Fruit fly (Drosophila melanogaster) whole organism, embryonic: ENCODE measurements around the gene Grx5.

Experiments
- Ada2b ChIP-seq: fragments of 200-800 bp; sonication (Bioruptor generic); IDR thresholded peaks from 2 replicates; pipeline ENCODE4 v1.3.6; 2022; ENCODE audit warnings: missing biosample characterization, missing genetic modification characterization
- BEAF-32 ChIP-seq: fragments of 200-800 bp; sonication (Bioruptor generic); optimal IDR thresholded peaks from 3 replicates; lab custom pipeline; 2017; ENCODE audit warnings: missing biosample characterization, missing genetic modification characterization, mild to moderate bottlenecking, moderate library complexity, missing genetic modification reagents
- CG10543 ChIP-seq: fragments of 200-800 bp; sonication (Bioruptor generic); optimal IDR thresholded peaks from 3 replicates; lab custom pipeline; 2017; ENCODE audit warnings: missing biosample characterization, mild to moderate bottlenecking, missing genetic modification characterization, moderate library complexity
- CG12071 ChIP-seq: fragments of 200-800 bp; sonication (Bioruptor generic); optimal IDR thresholded peaks from 3 replicates; lab custom pipeline; 2018; ENCODE audit warnings: missing biosample characterization, mild to moderate bottlenecking, missing genetic modification characterization
- CG12219 ChIP-seq: fragments of 200-800 bp; sonication (Bioruptor generic); optimal IDR thresholded peaks from 3 replicates; lab custom pipeline; 2018; ENCODE audit warnings: missing biosample characterization, mild to moderate bottlenecking, missing genetic modification characterization
- CG14014 ChIP-seq: fragments of 200-800 bp; sonication (Bioruptor generic); IDR thresholded peaks from 2 replicates; pipeline ENCODE4 v1.3.6; 2022; ENCODE audit warnings: missing biosample characterization, missing genetic modification characterization
- CG1529 ChIP-seq: fragments of 200-800 bp; sonication (Bioruptor generic); optimal IDR thresholded peaks from 3 replicates; lab custom pipeline; 2018; ENCODE audit warnings: missing biosample characterization, missing genetic modification characterization
- CG15696 ChIP-seq: fragments of 200-800 bp; sonication (Bioruptor generic); optimal IDR thresholded peaks from 2 replicates; lab custom pipeline; 2019; ENCODE audit warnings: missing biosample characterization, mild to moderate bottlenecking, missing genetic modification characterization, moderate library complexity
- CG16815 ChIP-seq: fragments of 200-800 bp; sonication (Bioruptor generic); optimal IDR thresholded peaks from 3 replicates; lab custom pipeline; 2017; ENCODE audit warnings: missing biosample characterization, mild to moderate bottlenecking, missing genetic modification characterization
- CG16863 ChIP-seq: fragments of 200-800 bp; sonication (Bioruptor generic); optimal IDR thresholded peaks from 3 replicates; lab custom pipeline; 2016; ENCODE audit warnings: missing biosample characterization, missing genetic modification characterization
- CG17612 ChIP-seq: fragments of 200-800 bp; sonication (Bioruptor generic); IDR thresholded peaks from 2 replicates; pipeline ENCODE4 v1.3.6; 2022; ENCODE audit warnings: missing biosample characterization, missing genetic modification characterization
- CG18011 ChIP-seq: fragments of 200-800 bp; sonication (Bioruptor generic); optimal IDR thresholded peaks from 2 replicates; lab custom pipeline; 2017; ENCODE audit warnings: missing biosample characterization, missing genetic modification characterization, mild to moderate bottlenecking, moderate library complexity, missing genotype
- CG31224 ChIP-seq: fragments of 200-800 bp; sonication (Bioruptor generic); IDR thresholded peaks from 2 replicates; pipeline ENCODE4 v1.3.6; 2022; ENCODE audit warnings: missing biosample characterization, missing genetic modification characterization
- CG34422 ChIP-seq: fragments of 200-800 bp; sonication (Bioruptor generic); IDR thresholded peaks from 3 replicates; pipeline ENCODE4 v1.3.6; 2022; ENCODE audit warnings: missing biosample characterization, missing genetic modification characterization
- CG43689 ChIP-seq: fragments of 200-800 bp; sonication (Bioruptor generic); IDR thresholded peaks from 2 replicates; pipeline ENCODE4 v1.3.6; 2022; ENCODE audit warnings: missing biosample characterization, missing genetic modification characterization
- CG4730 ChIP-seq: fragments of 200-800 bp; sonication (Bioruptor generic); IDR thresholded peaks from 2 replicates; pipeline ENCODE4 v1.3.6; 2022; ENCODE audit warnings: missing biosample characterization, missing genetic modification characterization
- CG5180 ChIP-seq: fragments of 200-800 bp; sonication (Bioruptor generic); optimal IDR thresholded peaks from 3 replicates; lab custom pipeline; 2017; ENCODE audit warnings: missing biosample characterization, missing genetic modification characterization, mild to moderate bottlenecking, moderate library complexity, missing genetic modification reagents
- CG9215 ChIP-seq: fragments of 200-800 bp; sonication (Bioruptor generic); IDR thresholded peaks from 2 replicates; pipeline ENCODE4 v1.3.6; 2022; ENCODE audit warnings: missing biosample characterization, missing genetic modification characterization
- Chrac-16 ChIP-seq: fragments of 200-800 bp; sonication (Bioruptor generic); optimal IDR thresholded peaks from 3 replicates; lab custom pipeline; 2016; ENCODE audit warnings: missing biosample characterization, missing genetic modification characterization
- CoRest ChIP-seq: fragments of 200-800 bp; sonication (Bioruptor generic); optimal IDR thresholded peaks from 3 replicates; lab custom pipeline; 2018; ENCODE audit warnings: missing biosample characterization, mild to moderate bottlenecking, missing genetic modification characterization, moderate library complexity
- Drgx ChIP-seq: fragments of 200-800 bp; sonication (Bioruptor generic); IDR thresholded peaks from 2 replicates; pipeline ENCODE4 v1.3.6; 2022; ENCODE audit warnings: missing biosample characterization, missing genetic modification characterization
- E2f1 ChIP-seq: fragments of 200-800 bp; sonication (Bioruptor generic); IDR thresholded peaks from 2 replicates; pipeline ENCODE4 v1.3.6; 2022; ENCODE audit warnings: missing biosample characterization, missing genetic modification characterization
- Hmx ChIP-seq: fragments of 200-800 bp; sonication (Bioruptor generic); optimal IDR thresholded peaks from 2 replicates; lab custom pipeline; 2016; ENCODE audit warnings: missing biosample characterization, missing genetic modification characterization
- Kr ChIP-seq: fragments of 200-800 bp; sonication (Bioruptor generic); optimal IDR thresholded peaks from 2 replicates; lab custom pipeline; 2017; ENCODE audit warnings: missing biosample characterization, mild to moderate bottlenecking, missing genetic modification characterization
- Nf-YA ChIP-seq: fragments of 200-800 bp; sonication (Bioruptor generic); IDR thresholded peaks from 2 replicates; pipeline ENCODE4 v1.3.6; 2022; ENCODE audit warnings: missing biosample characterization, missing genetic modification characterization
- NfI ChIP-seq: fragments of 200-800 bp; sonication (Bioruptor generic); optimal IDR thresholded peaks from 3 replicates; lab custom pipeline; 2018; ENCODE audit warnings: missing biosample characterization, mild to moderate bottlenecking, missing genetic modification characterization, moderate library complexity
- Tbp ChIP-seq: fragments of >200 bp; optimal IDR thresholded peaks from 2 replicates; lab custom pipeline; 2018; ENCODE audit warnings: missing biosample characterization, missing genetic modification characterization
- ase ChIP-seq: fragments of 200-800 bp; sonication (Bioruptor generic); IDR thresholded peaks from 3 replicates; pipeline ENCODE4 v1.3.6; 2022; ENCODE audit warnings: missing biosample characterization, missing genetic modification characterization
- bowl ChIP-seq: fragments of 200-800 bp; sonication (Bioruptor generic); IDR thresholded peaks from 2 replicates; pipeline ENCODE4 v1.3.6; 2022; ENCODE audit warnings: missing biosample characterization, missing genetic modification characterization
- btn ChIP-seq: fragments of 200-800 bp; sonication (Bioruptor generic); optimal IDR thresholded peaks from 2 replicates; lab custom pipeline; 2016; ENCODE audit warnings: missing biosample characterization, missing genetic modification characterization
- crol ChIP-seq: fragments of 200-800 bp; sonication (Bioruptor generic); IDR thresholded peaks from 2 replicates; pipeline ENCODE4 v1.3.6; 2022; ENCODE audit warnings: missing biosample characterization, missing genetic modification characterization
- danr ChIP-seq: fragments of 200-800 bp; sonication (Bioruptor generic); IDR thresholded peaks from 2 replicates; pipeline ENCODE4 v1.3.6; 2022; ENCODE audit warnings: missing biosample characterization, missing genetic modification characterization
- dmrt11E ChIP-seq: fragments of 200-800 bp; sonication (Bioruptor generic); optimal IDR thresholded peaks from 3 replicates; lab custom pipeline; 2018; ENCODE audit warnings: missing biosample characterization, mild to moderate bottlenecking, missing genetic modification characterization, moderate library complexity
- fd3F ChIP-seq: fragments of 200-800 bp; sonication (Bioruptor generic); optimal IDR thresholded peaks from 2 replicates; lab custom pipeline; 2018; ENCODE audit warnings: missing biosample characterization, mild to moderate bottlenecking, missing genetic modification characterization, moderate library complexity
- fd96Cb ChIP-seq: fragments of 200-800 bp; sonication (Bioruptor generic); optimal IDR thresholded peaks from 2 replicates; lab custom pipeline; 2018; ENCODE audit warnings: missing biosample characterization, mild to moderate bottlenecking, missing genetic modification characterization, moderate library complexity
- gsb ChIP-seq: fragments of 200-800 bp; sonication (Bioruptor generic); IDR thresholded peaks from 2 replicates; pipeline ENCODE4 v1.3.6; 2022; ENCODE audit warnings: missing biosample characterization, missing genetic modification characterization
- gsb-n ChIP-seq: fragments of 200-800 bp; sonication (Bioruptor generic); optimal IDR thresholded peaks from 3 replicates; lab custom pipeline; 2018; ENCODE audit warnings: missing biosample characterization, mild to moderate bottlenecking, missing genetic modification characterization
- gt ChIP-seq: fragments of 200-800 bp; sonication (Bioruptor generic); IDR thresholded peaks from 2 replicates; pipeline ENCODE4 v1.3.6; 2022; ENCODE audit warnings: missing biosample characterization, missing genetic modification characterization
- ind ChIP-seq: fragments of 200-800 bp; sonication (Bioruptor generic); optimal IDR thresholded peaks from 3 replicates; lab custom pipeline; 2016; ENCODE audit warnings: missing biosample characterization, missing genetic modification characterization
- jumu ChIP-seq: fragments of 200-800 bp; sonication (Bioruptor generic); optimal IDR thresholded peaks from 3 replicates; lab custom pipeline; 2016; ENCODE audit warnings: missing biosample characterization, missing genetic modification characterization
- lov ChIP-seq, 2 experiments: fragments of 200-800 bp in 1 of 2; fragments of >200 bp in 1 of 2; sonication (Bioruptor generic) in 1 of 2; IDR thresholded peaks in 1 of 2; optimal IDR thresholded peaks in 1 of 2; 2 replicates in 1 of 2; 3 replicates in 1 of 2; pipeline versions ENCODE4 v1.3.6 to Lab custom; 2017 to 2022; ENCODE audit warnings: missing biosample characterization in 1 of 2, missing genetic modification characterization in 1 of 2
- pan ChIP-seq, 4 experiments: fragments of >200 bp in 3 of 4; fragments of 200-800 bp in 1 of 4; sonication (Bioruptor generic) in 1 of 4; optimal IDR thresholded peaks in 3 of 4; IDR thresholded peaks in 1 of 4; 2 replicates each; pipeline versions ENCODE4 v1.3.6 to Lab custom; 2017 to 2022; ENCODE audit warnings: missing biosample characterization in 2 of 4, missing genetic modification characterization in 2 of 4, mixed read lengths in 1 of 4
- prd ChIP-seq, 3 experiments: fragments of >200 bp in 2 of 3; fragments of 200-800 bp in 1 of 3; sonication (Bioruptor generic) in 1 of 3; optimal IDR thresholded peaks in 2 of 3; IDR thresholded peaks in 1 of 3; 2 replicates in 2 of 3; 3 replicates in 1 of 3; pipeline versions ENCODE4 v1.3.6 to Lab custom; 2017 to 2022; ENCODE audit warnings: missing biosample characterization in 1 of 3, missing genetic modification characterization in 1 of 3
- pros ChIP-seq: fragments of 200-800 bp; sonication (Bioruptor generic); optimal IDR thresholded peaks from 3 replicates; lab custom pipeline; 2019; ENCODE audit warnings: missing biosample characterization, mild to moderate bottlenecking, missing genetic modification characterization, moderate library complexity
- ranshi ChIP-seq: fragments of 200-800 bp; sonication (Bioruptor generic); IDR thresholded peaks from 2 replicates; pipeline ENCODE4 v1.3.6; 2022; ENCODE audit warnings: missing biosample characterization, missing genetic modification characterization
- stwl ChIP-seq: fragments of 200-800 bp; sonication (Bioruptor generic); optimal IDR thresholded peaks from 3 replicates; lab custom pipeline; 2018; ENCODE audit warnings: missing biosample characterization, mild to moderate bottlenecking, missing genetic modification characterization, moderate library complexity
- toy ChIP-seq: fragments of 200-800 bp; sonication (Bioruptor generic); IDR thresholded peaks from 2 replicates; pipeline ENCODE4 v1.3.6; 2022; ENCODE audit warnings: missing biosample characterization, missing genetic modification characterization
- ttk ChIP-seq: fragments of 200-800 bp; sonication (Bioruptor generic); IDR thresholded peaks from 2 replicates; pipeline ENCODE4 v2.1.2; 2022; ENCODE audit warnings: missing biosample characterization, missing genetic modification characterization
- vvl ChIP-seq: fragments of 200-800 bp; sonication (Bioruptor generic); IDR thresholded peaks from 2 replicates; pipeline ENCODE4 v1.3.6; 2022; ENCODE audit warnings: missing biosample characterization, missing genetic modification characterization

Grx5 gene

dm6 chrX:14882536-14883118 is 44.6 kb upstream of the Grx5 start, which contains the start of the genes CG45064 and CG45065 (continued):
- peak; percentile 37; the same call in 1 of the 2 replicates for TF ChIP-seq CG31224 (GFP tag; lab: Robert Waterston, UW)
- TF ChIP-seq dmrt11E (tag; lab: Kevin White, UChicago) = peak; percentile 26
- peak; percentile 77 for TF ChIP-seq E2f1 (GFP tag; lab: Robert Waterston, UW)
- peak; percentile 51; the same call in 1 of the 2 replicates for TF ChIP-seq bowl
- peak; percentile 81 for TF ChIP-seq NfI (GFP tag; lab: Kevin White, UChicago)
- peak; percentile 83 for TF ChIP-seq CG12071
- no peak for TF ChIP-seq lov (optimal IDR thresholded peaks at IDR 0.05; lab: Kevin White, UChicago)
- TF ChIP-seq lov (GFP tag; IDR thresholded peaks at IDR 0.05; lab: Robert Waterston, UW) = no peak; the same call in 1 of the 3 replicates
- no peak for TF ChIP-seq CG43689
- TF ChIP-seq Hmx (GFP tag; lab: Kevin White, UChicago) = peak; percentile 57
- no peak for TF ChIP-seq toy
- no peak for TF ChIP-seq pan (optimal IDR thresholded peaks at IDR 0.05; lab: Kevin White, UChicago)
- peak in 1 of 2 experiments; percentile 79 for TF ChIP-seq pan (GFP tag; optimal IDR thresholded peaks at IDR 0.05 in 1 of 2, IDR thresholded peaks at IDR 0.05 in 1 of 2)
- 0 out of 2 replicates have a peak, but pooled peaks have one; percentile 44 for TF ChIP-seq gt (GFP tag; lab: Robert Waterston, UW)
- no peak for TF ChIP-seq CG17612
- TF ChIP-seq gsb-n (tag; lab: Kevin White, UChicago) = peak; percentile 83
- TF ChIP-seq fd3F (GFP tag; lab: Kevin White, UChicago) = peak; percentile 24
- no peak for TF ChIP-seq CG9215 (GFP tag; lab: Robert Waterston, UW)
- peak; percentile 78 for TF ChIP-seq CG16863
- peak; percentile 73 for TF ChIP-seq btn (GFP tag; lab: Kevin White, UChicago)
- TF ChIP-seq Drgx (GFP tag; lab: Robert Waterston, UW) = peak; percentile 88
- TF ChIP-seq ind (GFP tag; lab: Kevin White, UChicago) = peak; percentile 81
- TF ChIP-seq crol (GFP tag; lab: Robert Waterston, UW) = no peak
- no peak for TF ChIP-seq prd (optimal IDR thresholded peaks at IDR 0.05; lab: Kevin White, UChicago)
- TF ChIP-seq prd (GFP tag; IDR thresholded peaks at IDR 0.05; lab: Robert Waterston, UW) = peak; percentile 84
- TF ChIP-seq CG15696 (tag; lab: Kevin White, UChicago) = no peak
- TF ChIP-seq BEAF-32 (GFP tag; lab: Kevin White, UChicago) = no peak
- no peak for TF ChIP-seq Tbp
- peak; percentile 78 for TF ChIP-seq CG5180
- 0 out of 2 replicates have a peak, but pooled peaks have one; percentile 32 for TF ChIP-seq danr (GFP tag; lab: Robert Waterston, UW)
- no peak for TF ChIP-seq stwl (tag; lab: Kevin White, UChicago)
- TF ChIP-seq Ada2b (GFP tag; lab: Robert Waterston, UW) = peak; percentile 69; the same call in 1 of the 2 replicates
- peak; percentile 32 for TF ChIP-seq CG18011 (GFP tag; lab: Kevin White, UChicago)
- TF ChIP-seq Chrac-16 = peak; percentile 64
- TF ChIP-seq CG16815 = peak; percentile 20
- no peak for TF ChIP-seq gsb (GFP tag; lab: Robert Waterston, UW)
- peak; percentile 78 for TF ChIP-seq jumu (GFP tag; lab: Kevin White, UChicago)
- TF ChIP-seq ranshi (GFP tag; lab: Robert Waterston, UW) = peak; percentile 77
- peak; percentile 76 for TF ChIP-seq ase (GFP tag; lab: Robert Waterston, UW)
- TF ChIP-seq vvl (GFP tag; lab: Robert Waterston, UW) = peak; percentile 94
- TF ChIP-seq CG10543 (GFP tag; lab: Kevin White, UChicago) = peak; percentile 24
- TF ChIP-seq CoRest (tag; lab: Kevin White, UChicago) = peak; percentile 86
- peak; percentile 73 for TF ChIP-seq CG4730 (GFP tag; lab: Robert Waterston, UW)
- TF ChIP-seq CG34422 (GFP tag; lab: Robert Waterston, UW) = no peak
- TF ChIP-seq ttk (GFP tag; lab: Robert Waterston, UW) = peak; percentile 93
- peak; percentile 83 for TF ChIP-seq CG12219 (GFP tag; lab: Kevin White, UChicago)
- peak; percentile 81 for TF ChIP-seq Nf-YA (GFP tag; lab: Robert Waterston, UW)
- no peak for TF ChIP-seq pros (GFP tag; lab: Kevin White, UChicago)
- TF ChIP-seq CG14014 = peak; percentile 62
- TF ChIP-seq CG1529 (GFP tag; lab: Kevin White, UChicago) = peak; percentile 84
- no peak for TF ChIP-seq Kr (GFP tag; lab: Kevin White, UChicago)
- peak; percentile 89 for TF ChIP-seq fd96Cb (tag; lab: Kevin White, UChicago)
